Worm (Caenorhabditis elegans) whole organism, L2 larva: ENCODE measurements around the gene C09G5.7.

Experiments
- R02D3.7 ChIP-seq: fragments of 150-350 bp; optimal IDR thresholded peaks from 2 replicates; lab custom pipeline; 2014; ENCODE audit warnings: missing biosample characterization, missing genetic modification characterization
- blmp-1 ChIP-seq: sonication (generic microtip); optimal IDR thresholded peaks from 2 replicates; lab custom pipeline; 2017; ENCODE audit warnings: missing genetic modification characterization, mild to moderate bottlenecking, missing compliant biosample characterization, antibody characterized with exemption, moderate library complexity; ENCODE audit not compliant: insufficient read depth
- ceh-16 ChIP-seq: fragments of 150-350 bp; optimal IDR thresholded peaks from 2 replicates; lab custom pipeline; 2014; ENCODE audit warnings: missing biosample characterization, missing genetic modification characterization
- ceh-82 ChIP-seq: fragments of 150-350 bp; optimal IDR thresholded peaks from 2 replicates; lab custom pipeline; 2014; ENCODE audit warnings: missing biosample characterization, missing genetic modification characterization
- dmd-4 ChIP-seq: sonication (generic microtip); optimal IDR thresholded peaks from 2 replicates; lab custom pipeline; 2017; ENCODE audit warnings: missing biosample characterization, missing genetic modification characterization
- elt-3 ChIP-seq: sonication (generic microtip); optimal IDR thresholded peaks from 2 replicates; lab custom pipeline; 2017; ENCODE audit warnings: missing biosample characterization, missing genetic modification characterization
- fos-1 ChIP-seq: fragments of 150-350 bp; optimal IDR thresholded peaks from 2 replicates; lab custom pipeline; 2014; ENCODE audit warnings: missing biosample characterization, missing genetic modification characterization
- lin-39 ChIP-seq: fragments of 150-350 bp; optimal IDR thresholded peaks from 2 replicates; lab custom pipeline; 2014; ENCODE audit warnings: missing biosample characterization, missing genetic modification reagents, missing genetic modification characterization
- nhr-23 ChIP-seq: fragments of 150-350 bp; optimal IDR thresholded peaks from 2 replicates; lab custom pipeline; 2014; ENCODE audit warnings: missing biosample characterization, missing genetic modification reagents, missing genetic modification characterization
- nhr-77 ChIP-seq: fragments of 150-350 bp; optimal IDR thresholded peaks from 2 replicates; lab custom pipeline; 2014; ENCODE audit warnings: missing biosample characterization, missing genetic modification characterization
- snpc-4 ChIP-seq: fragments of 150-350 bp; optimal IDR thresholded peaks from 2 replicates; lab custom pipeline; 2014; ENCODE audit warnings: missing biosample characterization, missing genetic modification characterization
- zag-1 ChIP-seq: fragments of 150-350 bp; optimal IDR thresholded peaks from 2 replicates; lab custom pipeline; 2014; ENCODE audit warnings: missing biosample characterization, missing genetic modification characterization
- ztf-11 ChIP-seq: sonication (generic microtip); optimal IDR thresholded peaks from 2 replicates; lab custom pipeline; 2017; ENCODE audit warnings: missing biosample characterization, missing genetic modification characterization

ce11 chrII:10761653-10762052 is 47.0 kb downstream of the C09G5.7 start:
- TF ChIP-seq ceh-82 (tag; lab: Kevin White, UChicago) (no peak), R02D3.7 (tag; lab: Kevin White, UChicago) (no peak), snpc-4 (tag; lab: Kevin White, UChicago) (no peak), ztf-11 (tag; lab: Kevin White, UChicago) (no peak), elt-3 (tag; lab: Kevin White, UChicago) (no peak), nhr-77 (tag; lab: Kevin White, UChicago) (no peak), nhr-23 (tag; lab: Kevin White, UChicago) (no peak), ceh-16 (tag; lab: Kevin White, UChicago) (no peak), fos-1 (no peak), dmd-4 (tag; lab: Kevin White, UChicago) (no peak), blmp-1 (tag; lab: Kevin White, UChicago) (no peak), zag-1 (tag; lab: Kevin White, UChicago) (no peak), lin-39 (tag; lab: Kevin White, UChicago) (no peak)
